Worm (Caenorhabditis elegans): ENCODE measurements around the gene K07E3.1.

K07E3.1 gene

ce11 chrX:8136276-8136891, 26.1 kb downstream of the K07E3.1 start, which contains the start of gene C02B8.6:
TSS of gene C02B8.6 (minus strand) at chrX:8136326.
- TF ChIP-seq unc-39 (tag; optimal IDR thresholded peaks at IDR 0.05) (no peak), nhr-237 (tag; optimal IDR thresholded peaks at IDR 0.05) (peak; percentile 19), pha-4 (tag; optimal IDR thresholded peaks at IDR 0.05) (peak; percentile 80), ceh-39 (tag; optimal IDR thresholded peaks at IDR 0.05) (peak; percentile 93), unc-120 (tag; optimal IDR thresholded peaks at IDR 0.05; ENCODE audit: poor library complexity, severe bottlenecking) (peak; percentile 10), mep-1 (tag; optimal IDR thresholded peaks at IDR 0.05) (peak; percentile 56), nhr-12 (tag; optimal IDR thresholded peaks at IDR 0.05) (no peak), unc-62 (GFP tag; optimal IDR thresholded peaks at IDR 0.05) (peak; percentile 20), lin-32 (GFP tag; optimal IDR thresholded peaks at IDR 0.05) (no peak), ham-2 (GFP tag; optimal IDR thresholded peaks at IDR 0.05) (peak; percentile 1), hlh-1 (tag; optimal IDR thresholded peaks at IDR 0.05) (peak; percentile 64)

DNA sequence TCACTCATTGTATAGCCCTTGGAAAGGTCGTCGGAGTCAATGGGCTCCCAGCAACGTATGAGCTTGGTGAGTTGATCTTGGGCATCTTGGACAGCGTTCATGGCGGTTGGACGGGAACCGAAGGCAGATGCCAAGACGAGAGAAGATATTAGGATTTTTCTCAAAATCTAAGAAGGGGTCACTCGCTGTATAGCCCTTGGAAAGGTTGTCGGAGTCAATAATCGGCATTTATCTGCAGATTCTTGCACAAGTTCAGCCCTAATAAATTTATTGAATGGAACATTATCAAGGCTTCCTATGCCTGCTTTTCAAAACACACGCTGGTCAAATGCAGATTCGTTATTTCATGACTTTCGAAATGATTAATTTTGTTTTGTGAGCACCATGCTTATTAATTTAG, 27.5 kb downstream of the K07E3.1 start, which contains the start of gene C02B8.7:
Gene C02B8.7, minus strand, starts transcription at position 101 of the 400 bp plus-strand sequence.
- TF ChIP-seq unc-39 (tag; optimal IDR thresholded peaks at IDR 0.05) (no peak), sem-2 (GFP tag; optimal IDR thresholded peaks at IDR 0.05) (no peak), elt-3 (tag; optimal IDR thresholded peaks at IDR 0.05) (no peak), ceh-43 (GFP tag; optimal IDR thresholded peaks at IDR 0.05) (no peak), hlh-1 (tag; optimal IDR thresholded peaks at IDR 0.05) (no peak), mab-5 (tag; optimal IDR thresholded peaks at IDR 0.05) (no peak), M03D4.4 (tag; optimal IDR thresholded peaks at IDR 0.05) (no peak), sptf-1 (tag; optimal IDR thresholded peaks at IDR 0.05) (no peak), ztf-11 (tag; optimal IDR thresholded peaks at IDR 0.05) (no peak), lsy-2 (tag; optimal IDR thresholded peaks at IDR 0.05) (no peak), unc-120 (tag; optimal IDR thresholded peaks at IDR 0.05; ENCODE audit: poor library complexity, severe bottlenecking) (no peak), unc-62 (GFP tag; optimal IDR thresholded peaks at IDR 0.05) (no peak), nhr-237 (tag; optimal IDR thresholded peaks at IDR 0.05) (no peak), blmp-1 (tag; optimal IDR thresholded peaks at IDR 0.05) (no peak), mls-2 (tag; optimal IDR thresholded peaks at IDR 0.05) (no peak)

- TF ChIP-seq M03D4.4 (tag; optimal IDR thresholded peaks at IDR 0.05) (no peak), hlh-1 (tag; optimal IDR thresholded peaks at IDR 0.05) (no peak), snpc-4 (tag; optimal IDR thresholded peaks at IDR 0.05) (no peak), ces-1 (GFP tag; optimal IDR thresholded peaks at IDR 0.05) (no peak), ceh-39 (tag; optimal IDR thresholded peaks at IDR 0.05) (no peak), blmp-1 (tag; optimal IDR thresholded peaks at IDR 0.05) (no peak), bed-3 (GFP tag; optimal IDR thresholded peaks at IDR 0.05) (no peak), cnd-1 (tag; optimal IDR thresholded peaks at IDR 0.05) (no peak), nhr-28 (tag; optimal IDR thresholded peaks at IDR 0.05) (no peak), lin-13 (tag; optimal IDR thresholded peaks at IDR 0.05) (no peak), mab-5 (tag; optimal IDR thresholded peaks at IDR 0.05) (no peak), elt-3 (tag; optimal IDR thresholded peaks at IDR 0.05) (no peak), drap-1 (GFP tag; optimal IDR thresholded peaks at IDR 0.05) (no peak), lin-32 (GFP tag; optimal IDR thresholded peaks at IDR 0.05) (no peak), unc-120 (tag; optimal IDR thresholded peaks at IDR 0.05; ENCODE audit: poor library complexity, severe bottlenecking) (no peak), nhr-237 (tag; optimal IDR thresholded peaks at IDR 0.05) (no peak), unc-62 (GFP tag; optimal IDR thresholded peaks at IDR 0.05) (no peak), flh-1 (GFP tag; optimal IDR thresholded peaks at IDR 0.05) (no peak), mep-1 (tag; optimal IDR thresholded peaks at IDR 0.05) (no peak), ham-2 (GFP tag; optimal IDR thresholded peaks at IDR 0.05) (no peak)
Measured at ce11 chrX:8139146-8139545, 28.9 kb downstream of the K07E3.1 start, which contains the start of gene C02B8.3. TSS of gene C02B8.3 (plus strand) at chrX:8139446.

- TF ChIP-seq tbx-8 (GFP tag; optimal IDR thresholded peaks at IDR 0.05) (no peak), nhr-237 (tag; optimal IDR thresholded peaks at IDR 0.05) (no peak), sptf-1 (tag; optimal IDR thresholded peaks at IDR 0.05) (no peak), snpc-4 (tag; optimal IDR thresholded peaks at IDR 0.05) (no peak), mls-2 (tag; optimal IDR thresholded peaks at IDR 0.05) (no peak), ces-1 (GFP tag; optimal IDR thresholded peaks at IDR 0.05) (no peak), lin-32 (GFP tag; optimal IDR thresholded peaks at IDR 0.05) (no peak), nhr-76 (tag; optimal IDR thresholded peaks at IDR 0.05) (no peak), unc-39 (tag; optimal IDR thresholded peaks at IDR 0.05) (no peak), nhr-28 (tag; optimal IDR thresholded peaks at IDR 0.05) (no peak), ceh-43 (GFP tag; optimal IDR thresholded peaks at IDR 0.05) (no peak), ceh-39 (tag; optimal IDR thresholded peaks at IDR 0.05) (no peak), zip-8 (tag; optimal IDR thresholded peaks at IDR 0.05) (no peak), ztf-11 (tag; optimal IDR thresholded peaks at IDR 0.05) (no peak), blmp-1 (tag; optimal IDR thresholded peaks at IDR 0.05) (no peak), elt-1 (tag; optimal IDR thresholded peaks at IDR 0.05; ENCODE audit: borderline replicate concordance, insufficient read depth) (no peak), unc-120 (tag; optimal IDR thresholded peaks at IDR 0.05; ENCODE audit: poor library complexity, severe bottlenecking) (no peak), nhr-2 (tag; optimal IDR thresholded peaks at IDR 0.05) (no peak), unc-62 (GFP tag; optimal IDR thresholded peaks at IDR 0.05) (no peak), M03D4.4 (tag; optimal IDR thresholded peaks at IDR 0.05) (no peak)
Measured at ce11 chrX:8147398-8147797, 37.2 kb downstream of the K07E3.1 start, which contains the start of gene C02B8.1. TSS of gene C02B8.1 (plus strand) at chrX:8147698.

All from whole organism, mixed stage, embryonic.